Worm (Caenorhabditis elegans): Measurements from ENCODE around the gene T06A10.107.

ce11 chrIV:16831366-16831765 is 36.0 kb upstream of the T06A10.107 start, which contains the start of gene clec-194:
- TF ChIP-seq dao-5 (tag; optimal IDR thresholded peaks at IDR 0.05) (no peak), him-1 (tag; optimal IDR thresholded peaks at IDR 0.05) (no peak), W03F9.2 (tag; optimal IDR thresholded peaks at IDR 0.05) (no peak)

Data from whole organism, L4/young adult.